Fruit fly (Drosophila melanogaster) whole organism, embryonic: Measurements from ENCODE around the gene CG2712.

Source experiments
- ATbp ChIP-seq: fragments of 200-800 bp; sonication (Bioruptor generic); optimal IDR thresholded peaks from 2 replicates; lab custom pipeline; 2017; ENCODE audit warnings: missing biosample characterization, mild to moderate bottlenecking, missing genetic modification characterization, missing genetic modification reagents
- Atf6 ChIP-seq: fragments of 200-800 bp; sonication (Bioruptor generic); IDR thresholded peaks from 2 replicates; pipeline ENCODE4 v1.3.6; 2022; ENCODE audit warnings: missing biosample characterization, missing genetic modification characterization
- CG11085 ChIP-seq: fragments of 200-800 bp; sonication (Bioruptor generic); IDR thresholded peaks from 2 replicates; pipeline ENCODE4 v1.3.6; 2022; ENCODE audit warnings: missing biosample characterization, missing genetic modification characterization
- CG11504 ChIP-seq: fragments of 200-800 bp; sonication (Bioruptor generic); optimal IDR thresholded peaks from 3 replicates; lab custom pipeline; 2019; ENCODE audit warnings: missing biosample characterization, mild to moderate bottlenecking, missing genetic modification characterization, moderate library complexity
- CG12104 ChIP-seq: fragments of 200-800 bp; sonication (Bioruptor generic); optimal IDR thresholded peaks from 3 replicates; lab custom pipeline; 2016; ENCODE audit warnings: missing biosample characterization, missing genetic modification characterization
- CG13624 ChIP-seq: fragments of 200-800 bp; sonication (Bioruptor generic); optimal IDR thresholded peaks from 2 replicates; lab custom pipeline; 2016; ENCODE audit warnings: missing biosample characterization, missing genetic modification characterization
- CG14441 ChIP-seq: fragments of 200-800 bp; sonication (Bioruptor generic); IDR thresholded peaks from 2 replicates; pipeline ENCODE4 v1.3.6; 2022; ENCODE audit warnings: missing biosample characterization, missing genetic modification characterization
- CG1529 ChIP-seq: fragments of 200-800 bp; sonication (Bioruptor generic); optimal IDR thresholded peaks from 3 replicates; lab custom pipeline; 2018; ENCODE audit warnings: missing biosample characterization, missing genetic modification characterization
- CG17359 ChIP-seq: fragments of 200-800 bp; sonication (Bioruptor generic); optimal IDR thresholded peaks from 3 replicates; lab custom pipeline; 2018; ENCODE audit warnings: missing biosample characterization, mild to moderate bottlenecking, missing genetic modification characterization, moderate library complexity
- CG1832 ChIP-seq: fragments of 200-800 bp; sonication (Bioruptor generic); optimal IDR thresholded peaks from 2 replicates; lab custom pipeline; 2017; ENCODE audit warnings: missing biosample characterization, mild to moderate bottlenecking, missing genetic modification characterization, inconsistent platforms
- CG2120 ChIP-seq: fragments of 200-800 bp; sonication (Bioruptor generic); optimal IDR thresholded peaks from 3 replicates; lab custom pipeline; 2016; ENCODE audit warnings: missing biosample characterization, missing genetic modification characterization
- CG2678 ChIP-seq: fragments of 200-800 bp; sonication (Bioruptor generic); optimal IDR thresholded peaks from 3 replicates; lab custom pipeline; 2019; ENCODE audit warnings: missing biosample characterization, mild to moderate bottlenecking, missing genetic modification characterization, moderate library complexity
- CG2889 ChIP-seq: fragments of 200-800 bp; sonication (Bioruptor generic); IDR thresholded peaks from 3 replicates; pipeline ENCODE4 v1.3.6; 2022; ENCODE audit warnings: missing biosample characterization, missing genetic modification characterization
- CG32767 ChIP-seq: fragments of 200-800 bp; sonication (Bioruptor generic); IDR thresholded peaks from 2 replicates; pipeline ENCODE4 v1.3.6; 2022; ENCODE audit warnings: missing biosample characterization, missing genetic modification characterization
- CG6689 ChIP-seq: fragments of 200-800 bp; sonication (Bioruptor generic); IDR thresholded peaks from 2 replicates; pipeline ENCODE4 v1.3.6; 2022; ENCODE audit warnings: missing biosample characterization, missing genetic modification characterization
- CG7839 ChIP-seq: fragments of 200-800 bp; sonication (Bioruptor generic); optimal IDR thresholded peaks from 3 replicates; lab custom pipeline; 2018; ENCODE audit warnings: missing biosample characterization, mild to moderate bottlenecking, missing genetic modification characterization, moderate library complexity
- CG8290 ChIP-seq, 3 experiments: fragments of 200-800 bp; sonication (Bioruptor generic); optimal IDR thresholded peaks; 2 replicates each; lab custom pipeline; 2016 to 2019; ENCODE audit warnings: missing biosample characterization in 3 of 3, missing genetic modification characterization in 3 of 3, mild to moderate bottlenecking in 2 of 3, moderate library complexity in 1 of 3
- CG9727 ChIP-seq: fragments of 200-800 bp; sonication (Bioruptor generic); optimal IDR thresholded peaks from 3 replicates; lab custom pipeline; 2017; ENCODE audit warnings: missing biosample characterization, mild to moderate bottlenecking, missing genetic modification characterization
- Elba2 ChIP-seq: fragments of 200-800 bp; sonication (Bioruptor generic); optimal IDR thresholded peaks from 3 replicates; lab custom pipeline; 2016; ENCODE audit warnings: missing biosample characterization, missing genetic modification characterization
- Ets65A ChIP-seq: fragments of 200-800 bp; sonication (Bioruptor generic); peaks from one replicate; lab custom pipeline; 2016; ENCODE audit warnings: missing biosample characterization, missing genetic modification characterization
- GATAe ChIP-seq: fragments of 200-800 bp; sonication (Bioruptor generic); conservative IDR thresholded peaks from 2 replicates; pipeline ENCODE4 v1.3.6; 2022; ENCODE audit warnings: missing biosample characterization, missing genetic modification characterization
- Lhr ChIP-seq: fragments of 200-800 bp; sonication (Bioruptor generic); optimal IDR thresholded peaks from 3 replicates; lab custom pipeline; 2017; ENCODE audit warnings: mild to moderate bottlenecking, missing biosample characterization, missing genetic modification reagents, missing genetic modification characterization
- Trl ChIP-seq, 3 experiments: fragments of >200 bp in 2 of 3; fragments of 200-800 bp in 1 of 3; sonication (Bioruptor generic) in 1 of 3; optimal IDR thresholded peaks; 2 replicates in 1 of 3; 3 replicates in 2 of 3; lab custom pipeline; 2016 to 2017; ENCODE audit warnings: missing biosample characterization in 1 of 3, missing genetic modification characterization in 1 of 3
- Xrp1 ChIP-seq: fragments of 200-800 bp; sonication (Bioruptor generic); IDR thresholded peaks from 2 replicates; pipeline ENCODE4 v1.3.6; 2022; ENCODE audit warnings: missing biosample characterization, missing genetic modification characterization
- aop ChIP-seq: fragments of 200-800 bp; sonication (Bioruptor generic); IDR thresholded peaks from 2 replicates; pipeline ENCODE4 v1.3.6; 2022; ENCODE audit warnings: missing biosample characterization, missing genetic modification characterization
- bsh ChIP-seq, 2 experiments: fragments of 200-800 bp; sonication (Bioruptor generic); optimal IDR thresholded peaks; 2 replicates each; lab custom pipeline; 2017 to 2018; ENCODE audit warnings: mild to moderate bottlenecking in 2 of 2, missing biosample characterization in 2 of 2, missing genetic modification characterization in 2 of 2, moderate library complexity in 1 of 2
- emc ChIP-seq: fragments of 200-800 bp; sonication (Bioruptor generic); optimal IDR thresholded peaks from 2 replicates; lab custom pipeline; 2016; ENCODE audit warnings: missing biosample characterization, missing genetic modification characterization
- gem ChIP-seq: fragments of 200-800 bp; sonication (Bioruptor generic); optimal IDR thresholded peaks from 2 replicates; lab custom pipeline; 2019; ENCODE audit warnings: missing biosample characterization, mild to moderate bottlenecking, missing genetic modification characterization, moderate library complexity
- insv ChIP-seq, 2 experiments: fragments of 200-800 bp; sonication (Bioruptor generic); optimal IDR thresholded peaks; 3 replicates each; lab custom pipeline; 2016 to 2018; ENCODE audit warnings: missing biosample characterization in 2 of 2, missing genetic modification characterization in 2 of 2
- jumu ChIP-seq: fragments of 200-800 bp; sonication (Bioruptor generic); optimal IDR thresholded peaks from 3 replicates; lab custom pipeline; 2016; ENCODE audit warnings: missing biosample characterization, missing genetic modification characterization
- kah ChIP-seq: fragments of 200-800 bp; sonication (Bioruptor generic); optimal IDR thresholded peaks from 2 replicates; lab custom pipeline; 2018; ENCODE audit warnings: missing biosample characterization, mild to moderate bottlenecking, missing genetic modification characterization
- kay ChIP-seq: fragments of 200-800 bp; sonication (Bioruptor generic); optimal IDR thresholded peaks from 2 replicates; lab custom pipeline; 2016; ENCODE audit warnings: missing biosample characterization, missing genetic modification characterization
- lab ChIP-seq: fragments of 200-800 bp; sonication (Bioruptor generic); optimal IDR thresholded peaks from 3 replicates; lab custom pipeline; 2017; ENCODE audit warnings: missing biosample characterization, missing genetic modification characterization, mild to moderate bottlenecking, moderate library complexity, missing genetic modification reagents
- maf-S ChIP-seq: fragments of 200-800 bp; sonication (Bioruptor generic); optimal IDR thresholded peaks from 2 replicates; lab custom pipeline; 2016; ENCODE audit warnings: missing biosample characterization, missing genetic modification characterization
- nerfin-1 ChIP-seq: fragments of 200-800 bp; sonication (Bioruptor generic); optimal IDR thresholded peaks from 3 replicates; lab custom pipeline; 2019; ENCODE audit warnings: missing biosample characterization, mild to moderate bottlenecking, missing genetic modification characterization, moderate library complexity
- p53 ChIP-seq: fragments of 200-800 bp; sonication (Bioruptor generic); optimal IDR thresholded peaks from 2 replicates; lab custom pipeline; 2016; ENCODE audit warnings: missing biosample characterization, missing genetic modification characterization
- row ChIP-seq: fragments of 200-800 bp; sonication (Bioruptor generic); IDR thresholded peaks from 3 replicates; pipeline ENCODE4 v1.3.6; 2022; ENCODE audit warnings: missing biosample characterization, missing genetic modification characterization
- schlank ChIP-seq: fragments of 200-800 bp; sonication (Bioruptor generic); optimal IDR thresholded peaks from 2 replicates; lab custom pipeline; 2018; ENCODE audit warnings: missing biosample characterization, mild to moderate bottlenecking, missing genetic modification characterization
- slbo ChIP-seq: fragments of 200-800 bp; sonication (Bioruptor generic); IDR thresholded peaks from 2 replicates; pipeline ENCODE4 v1.3.6; 2022; ENCODE audit warnings: missing biosample characterization, missing genetic modification characterization
- zen ChIP-seq: fragments of 200-800 bp; sonication (Bioruptor generic); optimal IDR thresholded peaks from 3 replicates; lab custom pipeline; 2018; ENCODE audit warnings: missing biosample characterization, mild to moderate bottlenecking, missing genetic modification characterization, moderate library complexity

Gene CG2712

dm6 chrX:2761198-2761597 lies 28.9 kb downstream of the CG2712 start (continued):
- TF ChIP-seq CG12104 (GFP tag; lab: Kevin White, UChicago) (no peak), CG13624 (GFP tag; lab: Kevin White, UChicago) (no peak), jumu (GFP tag; lab: Kevin White, UChicago) (no peak), CG6689 (GFP tag; lab: Robert Waterston, UW) (0 out of 2 replicates have a peak, but pooled peaks have one; percentile 24), Xrp1 (GFP tag; lab: Robert Waterston, UW) (0 out of 2 replicates have a peak, but pooled peaks have one; percentile 8), ATbp (GFP tag; lab: Kevin White, UChicago) (no peak), maf-S (GFP tag; lab: Kevin White, UChicago) (no peak), Lhr (no peak), lab (no peak), CG11085 (no peak), CG8290 (GFP tag; optimal IDR thresholded peaks at IDR 0.05; lab: Kevin White, UChicago) (no peak), CG8290 (tag; optimal IDR thresholded peaks at IDR 0.05; lab: Kevin White, UChicago) (no peak), CG9727 (GFP tag; lab: Kevin White, UChicago) (no peak), Atf6 (GFP tag; lab: Robert Waterston, UW) (0 out of 2 replicates have a peak, but pooled peaks have one; percentile 20), GATAe (GFP tag; lab: Robert Waterston, UW) (no peak), CG11504 (tag; lab: Kevin White, UChicago) (peak; percentile 17), zen (no peak), slbo (GFP tag; lab: Robert Waterston, UW) (peak; percentile 17; the same call in 1 of the 2 replicates), CG2120 (GFP tag; lab: Kevin White, UChicago) (peak; percentile 9), bsh (GFP tag; optimal IDR thresholded peaks at IDR 0.05; lab: Kevin White, UChicago) (peak in 1 of 2 experiments; percentile 19), CG32767 (no peak), Ets65A (GFP tag; lab: Kevin White, UChicago) (peak; percentile 75), CG7839 (tag; lab: Kevin White, UChicago) (peak; percentile 10), gem (tag; lab: Kevin White, UChicago) (peak; percentile 10), CG14441 (GFP tag; lab: Robert Waterston, UW) (0 out of 2 replicates have a peak, but pooled peaks have one; percentile 12), schlank (tag; lab: Kevin White, UChicago) (no peak), kay (GFP tag; lab: Kevin White, UChicago) (no peak), CG1529 (GFP tag; lab: Kevin White, UChicago) (no peak), insv (GFP tag; optimal IDR thresholded peaks at IDR 0.05; lab: Kevin White, UChicago) (no peak), Elba2 (no peak), row (peak; percentile 24; the same call in 1 of the 3 replicates), CG2889 (GFP tag; lab: Robert Waterston, UW) (no peak), aop (GFP tag; lab: Robert Waterston, UW) (no peak), kah (no peak), CG17359 (tag; lab: Kevin White, UChicago) (no peak), emc (GFP tag; lab: Kevin White, UChicago) (no peak), CG2678 (tag; lab: Kevin White, UChicago) (peak; percentile 22)

dm6 chrX:2765440-2765839 lies 33.2 kb downstream of the CG2712 start:
- TF ChIP-seq CG1832 (GFP tag; lab: Kevin White, UChicago): peak; percentile 62
- TF ChIP-seq nerfin-1 (tag; lab: Kevin White, UChicago): no peak
- TF ChIP-seq p53 (GFP tag; lab: Kevin White, UChicago): no peak
- TF ChIP-seq Trl (optimal IDR thresholded peaks at IDR 0.05; lab: Kevin White, UChicago): peak; percentile 27 to 32
- TF ChIP-seq Trl (GFP tag; optimal IDR thresholded peaks at IDR 0.05; lab: Kevin White, UChicago): no peak
- TF ChIP-seq, all 482 proteins: peak for 2
